Fruit fly (Drosophila melanogaster) S2 (cell line): ENCODE data around the gene CG15561.

Experiments
- CG8478 ChIP-seq: fragments of >200 bp; optimal IDR thresholded peaks from 2 replicates; lab custom pipeline; 2018
- CTCF ChIP-seq, 2 experiments: fragments of >200 bp; optimal IDR thresholded peaks; 2 replicates each; lab custom pipeline; 2018

DNA sequence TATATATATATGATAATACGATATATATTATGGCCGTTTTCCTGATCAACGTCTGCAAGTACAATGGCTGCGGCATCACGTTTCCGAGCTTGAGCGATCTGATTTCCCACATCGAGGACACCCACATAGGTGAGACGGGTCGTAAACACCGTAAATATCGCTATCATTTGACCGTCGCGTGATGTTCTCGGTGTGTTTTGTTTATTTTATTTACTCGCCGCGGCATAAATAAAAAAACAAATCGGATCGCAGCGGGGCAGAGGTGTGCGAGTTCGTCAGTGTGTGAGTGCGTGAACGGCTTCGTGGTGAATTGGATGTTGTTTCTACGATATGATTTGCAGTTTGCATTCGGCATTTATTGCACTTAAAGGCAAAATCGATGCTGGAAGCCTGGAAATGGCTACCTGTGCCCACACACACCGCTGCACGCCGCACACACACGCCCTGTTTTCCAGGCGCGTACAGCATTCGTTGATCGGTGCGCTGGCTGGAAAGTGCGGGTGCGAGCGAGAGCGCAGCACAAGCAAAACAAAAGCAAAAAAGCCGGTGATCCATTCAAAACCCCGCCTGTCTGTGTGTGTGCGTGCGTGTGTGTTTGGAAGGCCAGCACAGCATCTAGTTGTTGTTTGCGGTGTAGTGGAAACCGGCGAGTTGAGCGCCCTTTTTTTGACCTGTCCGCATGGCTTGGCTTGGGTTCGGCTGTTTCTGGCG lies 5.8 kb upstream of the CG15561 start:
- TF ChIP-seq CG8478 (lab: Kevin White, UChicago), result no peak
- no peak for TF ChIP-seq CTCF (optimal IDR thresholded peaks at IDR 0.05; lab: Kevin White, UChicago)
